Worm (Caenorhabditis elegans): ENCODE measurements around the gene ins-39.

Gene ins-39

DNA sequence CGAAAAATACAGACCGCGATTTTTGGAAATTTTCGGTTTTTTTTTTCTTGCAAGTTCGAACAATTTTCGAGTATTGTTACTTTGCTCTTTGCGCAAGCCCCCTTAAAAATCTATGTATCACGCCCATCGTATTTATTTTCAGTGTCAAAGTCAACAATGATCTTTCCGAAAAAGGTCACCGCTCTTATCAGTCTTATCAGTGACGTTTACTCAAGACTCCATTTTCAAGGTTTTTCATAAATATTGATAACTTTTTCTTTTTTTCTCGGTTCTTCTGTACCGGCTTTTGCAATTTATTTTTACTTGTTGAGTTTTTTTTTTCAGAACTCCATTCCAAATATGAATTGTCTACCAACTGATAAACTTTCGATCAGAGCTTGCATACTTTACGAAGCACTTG lies 27.5 kb upstream of the ins-39 start, which contains the start of gene fbxa-190:
fbxa-190 (plus strand) TSS at position 325 of the 400 bp plus-strand sequence.
- no peak for TF ChIP-seq flt-1 (GFP tag; IDR thresholded peaks at IDR 0.05)
- TF ChIP-seq cog-1 (tag; optimal IDR thresholded peaks at IDR 0.05), result no peak
- TF ChIP-seq T22C8.4 (GFP tag; IDR thresholded peaks at IDR 0.05), result no peak
- no peak for TF ChIP-seq klf-2 (GFP tag; conservative IDR thresholded peaks at IDR 0.05)
- TF ChIP-seq ztf-23 (GFP tag; IDR thresholded peaks at IDR 0.05), result no peak
- TF ChIP-seq ref-1 (GFP tag; conservative IDR thresholded peaks at IDR 0.05), result no peak
- TF ChIP-seq tab-1 (GFP tag; IDR thresholded peaks at IDR 0.05), result no peak

- no peak for TF ChIP-seq ztf-29 (GFP tag; IDR thresholded peaks at IDR 0.05)
- no peak for TF ChIP-seq ref-1 (GFP tag; conservative IDR thresholded peaks at IDR 0.05)
- no peak for TF ChIP-seq cog-1 (tag; optimal IDR thresholded peaks at IDR 0.05)
- TF ChIP-seq ztf-23 (GFP tag; IDR thresholded peaks at IDR 0.05), result no peak
- TF ChIP-seq klf-2 (GFP tag; conservative IDR thresholded peaks at IDR 0.05), result no peak
- no peak for TF ChIP-seq med-1 (GFP tag; optimal IDR thresholded peaks at IDR 0.05; ENCODE audit: insufficient read depth)
- TF ChIP-seq T22C8.4 (GFP tag; IDR thresholded peaks at IDR 0.05), result no peak
- no peak for TF ChIP-seq tab-1 (GFP tag; IDR thresholded peaks at IDR 0.05)
- TF ChIP-seq flt-1 (GFP tag; IDR thresholded peaks at IDR 0.05), result no peak
These were observed 26.6 kb upstream of the ins-39 start, which contains the start of gene F56C3.7 for ce11 chrX:1370736-1371281. TSS of gene F56C3.7 (minus strand) at chrX:1370786.

ce11 chrX:1367416-1367815 lies 23.2 kb upstream of the ins-39 start, which contains the start of gene dgn-2:
TSS of gene dgn-2 (minus strand) at chrX:1367516.
- TF ChIP-seq ztf-23 (GFP tag; IDR thresholded peaks at IDR 0.05) (no peak), tab-1 (GFP tag; IDR thresholded peaks at IDR 0.05) (no peak), klf-2 (GFP tag; conservative IDR thresholded peaks at IDR 0.05) (no peak)

ce11 chrX:1360631-1361030 lies 16.4 kb upstream of the ins-39 start, which contains the start of gene F56C3.4:
TSS of gene F56C3.4 (minus strand) at chrX:1360731.
- TF ChIP-seq ref-1 (GFP tag; conservative IDR thresholded peaks at IDR 0.05) (no peak), flt-1 (GFP tag; IDR thresholded peaks at IDR 0.05) (no peak), ztf-23 (GFP tag; IDR thresholded peaks at IDR 0.05) (no peak), klf-2 (GFP tag; conservative IDR thresholded peaks at IDR 0.05) (no peak), T22C8.4 (GFP tag; IDR thresholded peaks at IDR 0.05) (no peak), med-1 (GFP tag; optimal IDR thresholded peaks at IDR 0.05; ENCODE audit: insufficient read depth) (no peak), cog-1 (tag; optimal IDR thresholded peaks at IDR 0.05) (no peak), ztf-29 (GFP tag; IDR thresholded peaks at IDR 0.05) (no peak), tab-1 (GFP tag; IDR thresholded peaks at IDR 0.05) (no peak)

DNA sequence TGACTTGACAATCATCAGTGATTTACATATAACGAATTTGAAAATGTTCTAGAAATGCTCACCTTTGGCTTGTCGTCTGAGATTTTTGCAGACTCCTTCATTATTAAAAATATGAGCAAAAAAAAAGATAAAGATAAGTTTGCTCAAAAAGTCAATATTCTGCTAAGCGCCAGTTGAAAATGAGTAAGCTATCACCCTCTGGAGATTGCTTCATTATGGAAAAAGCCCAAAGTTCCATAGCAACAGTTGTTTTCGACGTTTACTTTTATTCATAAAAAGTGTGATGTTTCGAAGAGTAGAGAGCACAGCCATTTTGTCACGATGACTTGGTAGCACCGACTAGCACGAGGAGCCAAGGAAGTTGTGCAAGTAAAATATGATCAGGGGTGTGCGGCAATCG lies 14.1 kb upstream of the ins-39 start, which contains the start of gene F56C3.3:
F56C3.3 (minus strand) TSS at position 101 of the 400 bp plus-strand sequence.
- no peak for TF ChIP-seq flt-1 (GFP tag; IDR thresholded peaks at IDR 0.05)
- TF ChIP-seq tab-1 (GFP tag; IDR thresholded peaks at IDR 0.05), result no peak
- TF ChIP-seq klf-2 (GFP tag; conservative IDR thresholded peaks at IDR 0.05), result no peak

- 0 out of 2 replicates have a peak, but pooled peaks have one; percentile 21 for TF ChIP-seq klf-2 (GFP tag; conservative IDR thresholded peaks at IDR 0.05)
- peak; percentile 86 for TF ChIP-seq cog-1 (tag; optimal IDR thresholded peaks at IDR 0.05)
- TF ChIP-seq ref-1 (GFP tag; conservative IDR thresholded peaks at IDR 0.05), result no peak
- peak; percentile 84 for TF ChIP-seq T22C8.4 (GFP tag; IDR thresholded peaks at IDR 0.05)
- 0 out of 2 replicates have a peak, but pooled peaks have one; percentile 66 for TF ChIP-seq ztf-23 (GFP tag; IDR thresholded peaks at IDR 0.05)
- peak; percentile 63 for TF ChIP-seq flt-1 (GFP tag; IDR thresholded peaks at IDR 0.05)
- no peak for TF ChIP-seq ztf-29 (GFP tag; IDR thresholded peaks at IDR 0.05)
- TF ChIP-seq med-1 (GFP tag; optimal IDR thresholded peaks at IDR 0.05; ENCODE audit: insufficient read depth), result peak; percentile 26
These were observed 597 bp upstream of the ins-39 start for ce11 chrX:1344818-1345217.

DNA sequence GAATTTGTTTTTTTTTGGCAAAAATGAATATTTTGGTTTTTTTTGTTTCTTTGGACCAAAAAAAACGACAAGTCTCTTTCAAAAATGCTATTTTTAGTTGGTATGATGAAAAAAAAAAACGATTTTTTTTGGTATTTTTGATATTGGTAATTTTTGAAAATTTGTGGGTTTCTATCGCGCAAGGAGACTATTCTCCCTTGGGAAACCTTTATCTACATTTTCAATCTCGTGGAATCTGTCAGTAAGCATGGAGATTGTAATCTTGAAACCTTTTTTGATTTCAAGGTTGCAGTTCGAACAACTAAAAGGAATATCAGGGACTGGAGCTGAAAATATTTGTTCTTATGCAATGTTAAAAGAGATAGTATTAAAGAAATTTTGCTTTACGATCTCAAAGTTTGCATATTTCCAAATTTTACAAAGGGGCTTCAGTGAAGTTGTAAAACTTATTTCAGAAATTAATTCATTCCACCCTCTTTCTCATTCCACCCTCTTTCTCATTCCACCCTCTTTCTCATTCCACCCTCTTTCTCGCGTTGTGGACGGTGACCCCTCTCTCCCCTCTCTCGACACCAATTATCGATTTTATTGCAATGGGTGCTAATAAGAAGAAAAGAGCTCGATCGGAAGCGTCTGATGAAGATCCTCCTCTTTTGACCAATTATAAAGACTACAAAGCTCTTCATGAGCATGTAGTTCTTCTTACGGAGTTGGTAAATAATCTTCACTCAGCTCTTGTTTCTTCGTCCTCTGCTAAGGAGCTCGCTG lies 5.1 kb downstream of the ins-39 start:
- no peak for TF ChIP-seq flt-1 (GFP tag; IDR thresholded peaks at IDR 0.05)
- TF ChIP-seq klf-2 (GFP tag; conservative IDR thresholded peaks at IDR 0.05), result no peak
- TF ChIP-seq T22C8.4 (GFP tag; IDR thresholded peaks at IDR 0.05), result 0 out of 2 replicates have a peak, but pooled peaks have one; percentile 57
- TF ChIP-seq tab-1 (GFP tag; IDR thresholded peaks at IDR 0.05), result no peak

DNA sequence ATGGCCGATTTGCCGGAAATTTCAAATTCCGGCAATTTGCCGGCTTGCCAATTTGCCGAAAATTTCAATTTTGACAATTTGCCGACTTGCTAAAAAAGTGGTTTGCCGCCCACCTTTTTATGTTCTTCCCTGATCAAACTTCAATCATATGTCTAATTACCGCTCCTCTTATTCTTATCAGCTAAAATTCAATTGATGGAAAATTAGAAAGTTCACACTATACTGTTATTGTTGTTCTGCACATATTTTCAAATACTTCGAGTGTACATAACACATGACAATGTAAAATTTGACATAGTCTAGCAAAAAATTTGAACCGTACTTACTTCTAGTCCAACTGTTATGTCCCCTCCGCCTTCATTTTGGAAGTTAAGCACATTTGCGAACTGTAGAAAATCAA lies 6.4 kb downstream of the ins-39 start:
- TF ChIP-seq med-1 (GFP tag; optimal IDR thresholded peaks at IDR 0.05; ENCODE audit: insufficient read depth), result no peak
- no peak for TF ChIP-seq klf-2 (GFP tag; conservative IDR thresholded peaks at IDR 0.05)
- TF ChIP-seq cog-1 (tag; optimal IDR thresholded peaks at IDR 0.05), result no peak
- TF ChIP-seq ztf-29 (GFP tag; IDR thresholded peaks at IDR 0.05), result no peak
- no peak for TF ChIP-seq ztf-23 (GFP tag; IDR thresholded peaks at IDR 0.05)
- no peak for TF ChIP-seq ref-1 (GFP tag; conservative IDR thresholded peaks at IDR 0.05)
- TF ChIP-seq tab-1 (GFP tag; IDR thresholded peaks at IDR 0.05), result no peak
- TF ChIP-seq flt-1 (GFP tag; IDR thresholded peaks at IDR 0.05), result no peak

DNA sequence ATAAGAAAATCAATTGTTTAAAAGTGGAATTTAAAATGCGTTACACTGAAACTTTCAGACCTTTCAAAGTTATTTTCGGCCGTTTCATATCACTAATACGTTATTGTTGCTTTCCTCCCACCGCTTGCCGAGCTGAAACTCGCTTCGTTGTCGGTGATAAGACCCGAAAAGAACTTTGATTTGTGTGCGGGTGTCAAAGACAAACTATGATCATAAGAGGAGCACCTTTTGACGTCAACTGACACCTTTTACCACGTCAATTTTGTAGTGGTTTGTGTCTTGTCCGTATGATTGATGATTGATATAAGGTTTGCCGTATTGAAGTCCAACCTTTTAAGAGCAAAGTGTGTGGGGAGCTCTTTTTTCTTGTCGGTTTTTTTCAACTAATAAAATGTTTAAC lies 7.2 kb downstream of the ins-39 start, which contains the start of gene ttr-37:
ttr-37 (minus strand) TSS at position 167 of the 400 bp plus-strand sequence.
- no peak for TF ChIP-seq flt-1 (GFP tag; IDR thresholded peaks at IDR 0.05)
- no peak for TF ChIP-seq T22C8.4 (GFP tag; IDR thresholded peaks at IDR 0.05)
- TF ChIP-seq cog-1 (tag; optimal IDR thresholded peaks at IDR 0.05), result no peak
- no peak for TF ChIP-seq ref-1 (GFP tag; conservative IDR thresholded peaks at IDR 0.05)

ce11 chrX:1329847-1330246 lies 14.4 kb downstream of the ins-39 start, which contains the start of gene F21E9.2:
TSS of gene F21E9.2 (minus strand) at chrX:1329947.
- TF ChIP-seq med-1 (GFP tag; optimal IDR thresholded peaks at IDR 0.05; ENCODE audit: insufficient read depth), result no peak
- no peak for TF ChIP-seq ztf-29 (GFP tag; IDR thresholded peaks at IDR 0.05)
- TF ChIP-seq cog-1 (tag; optimal IDR thresholded peaks at IDR 0.05), result no peak
- TF ChIP-seq ztf-23 (GFP tag; IDR thresholded peaks at IDR 0.05), result no peak
- no peak for TF ChIP-seq ref-1 (GFP tag; conservative IDR thresholded peaks at IDR 0.05)
- TF ChIP-seq tab-1 (GFP tag; IDR thresholded peaks at IDR 0.05), result no peak
- TF ChIP-seq klf-2 (GFP tag; conservative IDR thresholded peaks at IDR 0.05), result no peak
- TF ChIP-seq flt-1 (GFP tag; IDR thresholded peaks at IDR 0.05), result no peak
- no peak for TF ChIP-seq T22C8.4 (GFP tag; IDR thresholded peaks at IDR 0.05)
